Worm (Caenorhabditis elegans): ENCODE measurements around the gene K06B4.4.
"Not testable (repeated sequence)": the region's sequence is repeated elsewhere in the genome, so short reads cannot be mapped to it uniquely, and the experiment has no call there.

The K06B4.4 gene

ce11 chrV:15638853-15639252 is 30.1 kb upstream of the K06B4.4 start, which contains the start of gene srz-44:
Gene srz-44 (minus strand): TSS chrV:15638953.
- TF ChIP-seq R02D3.7 (tag; optimal IDR thresholded peaks at IDR 0.05) (no peak), zag-1 (tag; optimal IDR thresholded peaks at IDR 0.05) (no peak), skn-1 (tag; optimal IDR thresholded peaks at IDR 0.05) (no peak), nhr-23 (tag; optimal IDR thresholded peaks at IDR 0.05) (no peak), tbx-2 (tag; optimal IDR thresholded peaks at IDR 0.05) (no peak), ama-1 (optimal IDR thresholded peaks at IDR 0.05) (no peak), nfya-1 (tag; optimal IDR thresholded peaks at IDR 0.05; ENCODE audit: insufficient read depth) (no peak), nhr-28 (tag; optimal IDR thresholded peaks at IDR 0.05) (no peak), nhr-11 (tag; optimal IDR thresholded peaks at IDR 0.05) (no peak), sea-2 (GFP tag; optimal IDR thresholded peaks at IDR 0.05) (no peak), jun-1 (tag; optimal IDR thresholded peaks at IDR 0.05) (no peak), egl-27 (tag; optimal IDR thresholded peaks at IDR 0.05) (no peak), unc-62 (GFP tag; optimal IDR thresholded peaks at IDR 0.05) (no peak), ztf-11 (tag; optimal IDR thresholded peaks at IDR 0.05) (no peak), fkh-2 (tag; optimal IDR thresholded peaks at IDR 0.05) (no peak), pha-4 (tag; optimal IDR thresholded peaks at IDR 0.05) (no peak), ceh-82 (tag; optimal IDR thresholded peaks at IDR 0.05) (no peak), eor-1 (tag; optimal IDR thresholded peaks at IDR 0.05) (no peak), nhr-237 (tag; optimal IDR thresholded peaks at IDR 0.05) (no peak), nhr-25 (tag; optimal IDR thresholded peaks at IDR 0.05) (no peak)

- TF ChIP-seq ztf-4, ztf-11, snpc-4 (tag; optimal IDR thresholded peaks at IDR 0.05): not testable (repeated sequence)
Observed at ce11 chrV:15643192-15643591, 25.8 kb upstream of the K06B4.4 start, which contains the start of gene C55A1.4. Gene C55A1.4 (minus strand): TSS chrV:15643292.

DNA sequence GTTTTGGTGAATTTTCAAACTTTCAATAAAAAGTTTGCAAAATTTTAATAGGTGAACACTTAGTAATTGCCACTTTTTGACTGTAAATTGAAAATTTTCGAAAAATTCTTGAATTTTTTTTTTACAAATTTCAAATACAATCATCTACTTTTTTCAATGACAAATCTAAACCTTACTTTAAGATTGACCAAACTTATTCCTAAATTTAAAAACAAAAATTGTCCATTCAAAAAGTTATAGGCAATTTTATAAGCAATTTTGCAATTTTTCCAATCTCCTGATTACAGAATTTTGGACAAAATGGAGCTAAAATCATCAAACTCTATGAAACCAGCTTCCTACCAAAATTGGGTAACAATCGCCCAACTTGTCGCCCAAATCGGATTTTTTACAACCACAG is 24.4 kb upstream of the K06B4.4 start, which contains the start of gene str-23:
Gene str-23, plus strand, starts transcription at position 301 of the 400 bp plus-strand sequence.
- no peak for TF ChIP-seq mml-1 (tag; optimal IDR thresholded peaks at IDR 0.05)
- no peak for TF ChIP-seq nhr-77 (tag; optimal IDR thresholded peaks at IDR 0.05)
- no peak for TF ChIP-seq fkh-2 (tag; optimal IDR thresholded peaks at IDR 0.05)
- TF ChIP-seq nhr-28 (tag; optimal IDR thresholded peaks at IDR 0.05), result no peak
- TF ChIP-seq tbx-2 (tag; optimal IDR thresholded peaks at IDR 0.05), result no peak
- no peak for TF ChIP-seq skn-1 (tag; optimal IDR thresholded peaks at IDR 0.05)
- TF ChIP-seq eor-1 (tag; optimal IDR thresholded peaks at IDR 0.05), result no peak
- no peak for TF ChIP-seq elt-1 (tag; optimal IDR thresholded peaks at IDR 0.05)
- TF ChIP-seq unc-39 (tag; optimal IDR thresholded peaks at IDR 0.05), result no peak
- no peak for TF ChIP-seq ztf-4 (tag; optimal IDR thresholded peaks at IDR 0.05)
- no peak for TF ChIP-seq egl-5 (tag; optimal IDR thresholded peaks at IDR 0.05)
- TF ChIP-seq ceh-16 (tag; optimal IDR thresholded peaks at IDR 0.05), result no peak

- peak; percentile 58 for TF ChIP-seq pha-4 (tag; optimal IDR thresholded peaks at IDR 0.05)
Observed at ce11 chrV:15647536-15648085, 21.4 kb upstream of the K06B4.4 start, which contains the start of the genes C55A1.7 and C55A1.6. Gene C55A1.7 (minus strand): TSS chrV:15647636. Gene C55A1.6 (plus strand): TSS chrV:15648035.

DNA sequence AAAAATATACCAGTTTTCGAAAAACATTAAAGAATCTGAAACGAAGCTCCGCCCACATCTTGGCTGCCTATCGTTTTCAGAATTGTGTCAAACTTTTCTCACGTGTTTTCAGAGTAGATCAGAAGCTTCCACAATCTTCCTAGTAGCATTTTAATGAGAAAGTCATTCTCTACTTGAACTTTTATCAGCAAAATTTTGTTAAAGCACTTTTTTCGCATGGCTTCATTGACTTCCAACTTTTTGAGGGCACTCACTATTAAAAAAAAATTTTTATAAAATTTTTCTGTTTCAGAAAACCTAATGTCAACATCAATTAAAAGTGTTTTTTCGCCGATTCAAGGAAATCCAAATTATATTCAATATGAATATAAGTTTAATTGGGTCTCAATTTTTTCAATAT is 18.8 kb upstream of the K06B4.4 start, which contains the start of gene sru-42:
Gene sru-42, plus strand, starts transcription at position 301 of the 400 bp plus-strand sequence.
- TF ChIP-seq elt-1 (tag; optimal IDR thresholded peaks at IDR 0.05), result no peak
- TF ChIP-seq snpc-4 (tag; optimal IDR thresholded peaks at IDR 0.05), result no peak
- TF ChIP-seq fkh-2 (tag; optimal IDR thresholded peaks at IDR 0.05), result no peak
- TF ChIP-seq elt-3 (tag; optimal IDR thresholded peaks at IDR 0.05), result no peak
- no peak for TF ChIP-seq nhr-43 (tag; optimal IDR thresholded peaks at IDR 0.05; ENCODE audit: poor library complexity, severe bottlenecking)
- TF ChIP-seq nhr-28 (tag; optimal IDR thresholded peaks at IDR 0.05), result no peak
- no peak for TF ChIP-seq nhr-25 (tag; optimal IDR thresholded peaks at IDR 0.05)
- TF ChIP-seq ZK546.5 (tag; optimal IDR thresholded peaks at IDR 0.05), result no peak
- no peak for TF ChIP-seq lin-15B (tag; optimal IDR thresholded peaks at IDR 0.05)
- no peak for TF ChIP-seq unc-62 (GFP tag; optimal IDR thresholded peaks at IDR 0.05)
- no peak for TF ChIP-seq skn-1 (tag; optimal IDR thresholded peaks at IDR 0.05)
- no peak for TF ChIP-seq ceh-28 (tag; optimal IDR thresholded peaks at IDR 0.05)
- no peak for TF ChIP-seq nhr-67 (tag; optimal IDR thresholded peaks at IDR 0.05)
- no peak for TF ChIP-seq sea-2 (GFP tag; optimal IDR thresholded peaks at IDR 0.05)
- no peak for TF ChIP-seq nhr-237 (tag; optimal IDR thresholded peaks at IDR 0.05)
- no peak for TF ChIP-seq lsy-12 (tag; optimal IDR thresholded peaks at IDR 0.05)
- no peak for TF ChIP-seq mml-1 (tag; optimal IDR thresholded peaks at IDR 0.05)
- TF ChIP-seq fkh-10 (GFP tag; optimal IDR thresholded peaks at IDR 0.05), result no peak
- TF ChIP-seq nhr-76 (tag; optimal IDR thresholded peaks at IDR 0.05), result no peak
- no peak for TF ChIP-seq daf-12 (tag; optimal IDR thresholded peaks at IDR 0.05)
